Worm (Caenorhabditis elegans): ENCODE measurements around the gene lurp-1.

DNA sequence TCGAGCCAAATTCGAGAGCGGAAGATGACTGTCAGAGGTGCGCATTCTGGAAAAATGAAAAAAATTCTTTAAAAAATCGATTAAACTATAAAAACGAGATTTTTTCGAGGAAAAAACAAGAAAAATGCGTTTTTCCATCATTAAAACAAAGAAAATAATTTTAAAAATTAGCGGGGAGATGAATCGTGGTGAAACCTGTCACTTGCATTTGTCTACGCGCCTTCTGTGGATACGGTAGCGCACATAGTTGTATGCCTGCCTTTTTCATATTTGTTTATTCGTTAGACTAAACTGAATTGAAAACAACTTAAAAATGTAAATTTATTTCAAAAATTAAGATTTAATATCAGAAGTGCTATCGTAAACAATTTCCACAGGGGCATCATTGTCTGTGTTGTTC, 3.7 kb downstream of the lurp-1 start, which contains the start of gene egg-3:
- no peak for TF ChIP-seq T22C8.4 (GFP tag; IDR thresholded peaks at IDR 0.05)
- no peak for TF ChIP-seq flt-1 (GFP tag; IDR thresholded peaks at IDR 0.05)
- TF ChIP-seq ref-1 (GFP tag; conservative IDR thresholded peaks at IDR 0.05): no peak
- no peak for TF ChIP-seq tab-1 (GFP tag; IDR thresholded peaks at IDR 0.05)
- no peak for TF ChIP-seq ztf-23 (GFP tag; IDR thresholded peaks at IDR 0.05)
- no peak for TF ChIP-seq cog-1 (tag; optimal IDR thresholded peaks at IDR 0.05)
- no peak for TF ChIP-seq klf-2 (GFP tag; conservative IDR thresholded peaks at IDR 0.05)
- TF ChIP-seq med-1 (GFP tag; optimal IDR thresholded peaks at IDR 0.05; ENCODE audit: insufficient read depth): no peak
- no peak for TF ChIP-seq ztf-29 (GFP tag; IDR thresholded peaks at IDR 0.05)
